Worm (Caenorhabditis elegans) whole organism, L4 larva: Measurements from ENCODE around the gene syx-16.
A peak's percentile ranks its signal among the peaks of the same experiment; 100 is the strongest.

ENCODE experiments used
- F26F4.8 ChIP-seq: fragments of 200-800 bp; sonication (Bioruptor generic); conservative IDR thresholded peaks from 2 replicates; pipeline ENCODE4 v1.3.6; 2022; ENCODE audit warnings: missing genetic modification characterization, missing compliant biosample characterization
- F37D6.2 ChIP-seq: sonication (generic microtip); optimal IDR thresholded peaks from 2 replicates; lab custom pipeline; 2016; ENCODE audit warnings: mild to moderate bottlenecking, missing genetic modification characterization, missing compliant biosample characterization
- F49E8.2 ChIP-seq: sonication (generic microtip); optimal IDR thresholded peaks from 2 replicates; lab custom pipeline; 2016; ENCODE audit warnings: missing compliant biosample characterization, mild to moderate bottlenecking, missing genetic modification characterization, borderline replicate concordance
- R02D3.7 ChIP-seq: fragments of 150-350 bp; sonication (generic microtip); optimal IDR thresholded peaks from 3 replicates; lab custom pipeline; 2014; ENCODE audit warnings: missing biosample characterization, missing genetic modification characterization
- T20F7.1 ChIP-seq: fragments of 200-800 bp; sonication (Bioruptor generic); optimal IDR thresholded peaks from 2 replicates; lab custom pipeline; 2018; ENCODE audit warnings: mild to moderate bottlenecking, missing genetic modification characterization, missing compliant biosample characterization
- T26A8.4 ChIP-seq: fragments of 200-800 bp; sonication (Bioruptor generic); IDR thresholded peaks from 2 replicates; pipeline ENCODE4 v1.3.6; 2022; ENCODE audit warnings: missing genetic modification characterization, missing compliant biosample characterization
- aly-2 ChIP-seq: sonication (generic microtip); optimal IDR thresholded peaks from 2 replicates; lab custom pipeline; 2018; ENCODE audit warnings: missing biosample characterization, missing genetic modification characterization
- ama-1 ChIP-seq: fragments of 150-350 bp; optimal IDR thresholded peaks from 2 replicates; lab custom pipeline; 2014; ENCODE audit warnings: inconsistent platforms, mixed read lengths
- ceh-28 ChIP-seq: fragments of 150-350 bp; optimal IDR thresholded peaks from 2 replicates; lab custom pipeline; 2014; ENCODE audit warnings: missing biosample characterization, missing genetic modification reagents, missing genetic modification characterization
- ceh-62 ChIP-seq: sonication (generic microtip); optimal IDR thresholded peaks from 2 replicates; lab custom pipeline; 2017; ENCODE audit warnings: missing biosample characterization, missing genetic modification characterization
- daf-12 ChIP-seq: fragments of 150-350 bp; optimal IDR thresholded peaks from 2 replicates; lab custom pipeline; 2014; ENCODE audit warnings: missing biosample characterization, missing genetic modification reagents, missing genetic modification characterization
- dmd-6 ChIP-seq: fragments of 200-800 bp; sonication (Bioruptor generic); IDR thresholded peaks from 2 replicates; pipeline ENCODE4 v1.3.6; 2022; ENCODE audit warnings: missing genetic modification reagents, missing genetic modification characterization, missing compliant biosample characterization
- dve-1 ChIP-seq: sonication (generic microtip); optimal IDR thresholded peaks from 2 replicates; lab custom pipeline; 2017; ENCODE audit warnings: antibody characterized with exemption, mild to moderate bottlenecking, missing genetic modification characterization, missing compliant biosample characterization; ENCODE audit not compliant: insufficient read depth
- egl-27 ChIP-seq: sonication (generic microtip); optimal IDR thresholded peaks from 3 replicates; lab custom pipeline; 2017; ENCODE audit warnings: missing biosample characterization, missing genetic modification reagents, missing genetic modification characterization
- egl-43 ChIP-seq: fragments of 200-800 bp; sonication (Bioruptor generic); IDR thresholded peaks from 2 replicates; pipeline ENCODE4 v1.3.6; 2022; ENCODE audit warnings: missing genetic modification reagents, missing genetic modification characterization, missing compliant biosample characterization
- fos-1 ChIP-seq: fragments of 150-350 bp; optimal IDR thresholded peaks from 2 replicates; lab custom pipeline; 2014; ENCODE audit warnings: missing biosample characterization, missing genetic modification characterization
- gei-8 ChIP-seq: fragments of 200-800 bp; sonication (Bioruptor generic); optimal IDR thresholded peaks from 2 replicates; lab custom pipeline; 2018; ENCODE audit warnings: mild to moderate bottlenecking, missing genetic modification characterization, missing compliant biosample characterization
- hlh-30 ChIP-seq: sonication (generic microtip); optimal IDR thresholded peaks from 2 replicates; lab custom pipeline; 2017; ENCODE audit warnings: antibody characterized with exemption, mild to moderate bottlenecking, missing genetic modification characterization, missing compliant biosample characterization; ENCODE audit not compliant: insufficient read depth
- jun-1 ChIP-seq: fragments of 150-350 bp; optimal IDR thresholded peaks from 2 replicates; lab custom pipeline; 2014; ENCODE audit warnings: missing biosample characterization, missing genetic modification reagents, missing genetic modification characterization
- lin-29 ChIP-seq: fragments of 200-800 bp; sonication (Bioruptor generic); IDR thresholded peaks from 2 replicates; pipeline ENCODE4 v1.3.6; 2022; ENCODE audit warnings: missing genetic modification reagents, missing genetic modification characterization, missing compliant biosample characterization
- lin-38 ChIP-seq: fragments of 200-800 bp; sonication (Bioruptor generic); IDR thresholded peaks from 2 replicates; pipeline ENCODE4 v1.3.6; 2022; ENCODE audit warnings: missing genetic modification reagents, missing genetic modification characterization, missing compliant biosample characterization
- lir-3 ChIP-seq: sonication (generic microtip); optimal IDR thresholded peaks from 2 replicates; lab custom pipeline; 2016; ENCODE audit warnings: mild to moderate bottlenecking, missing genetic modification characterization, missing compliant biosample characterization
- mdl-1 ChIP-seq, 2 experiments: fragments of 150-350 bp in 1 of 2; sonication (generic microtip) in 1 of 2; optimal IDR thresholded peaks; 2 replicates each; lab custom pipeline; 2014 to 2017; ENCODE audit warnings: missing biosample characterization in 2 of 2, missing genetic modification characterization in 2 of 2
- mes-2 ChIP-seq: sonication (generic microtip); optimal IDR thresholded peaks from 2 replicates; lab custom pipeline; 2016; ENCODE audit warnings: missing genotype, mild to moderate bottlenecking, missing genetic modification characterization, missing compliant biosample characterization; ENCODE audit not compliant: poor library complexity, severe bottlenecking
- mxl-3 ChIP-seq: fragments of 200-800 bp; sonication (Bioruptor generic); optimal IDR thresholded peaks from 2 replicates; lab custom pipeline; 2018; ENCODE audit warnings: mild to moderate bottlenecking, missing genetic modification characterization, missing compliant biosample characterization
- nhr-10 ChIP-seq: fragments of 150-350 bp; optimal IDR thresholded peaks from 2 replicates; lab custom pipeline; 2014; ENCODE audit warnings: missing biosample characterization, missing genetic modification characterization
- nhr-25 ChIP-seq: sonication (generic microtip); optimal IDR thresholded peaks from 2 replicates; lab custom pipeline; 2017; ENCODE audit warnings: missing genetic modification characterization, mild to moderate bottlenecking, missing compliant biosample characterization, antibody characterized with exemption, moderate library complexity, borderline replicate concordance; ENCODE audit not compliant: insufficient read depth
- nhr-6 ChIP-seq: fragments of 150-350 bp; optimal IDR thresholded peaks from 2 replicates; lab custom pipeline; 2014; ENCODE audit warnings: missing biosample characterization, missing genetic modification characterization
- nhr-77 ChIP-seq: fragments of 150-350 bp; optimal IDR thresholded peaks from 2 replicates; lab custom pipeline; 2014; ENCODE audit warnings: missing biosample characterization, missing genetic modification characterization
- snpc-1.2 ChIP-seq: fragments of 200-800 bp; sonication (Bioruptor generic); IDR thresholded peaks from 2 replicates; pipeline ENCODE4 v1.3.6; 2022; ENCODE audit warnings: missing genetic modification reagents, missing genetic modification characterization, missing compliant biosample characterization
- tag-97 ChIP-seq: fragments of 200-800 bp; sonication (Bioruptor generic); IDR thresholded peaks from 2 replicates; pipeline ENCODE4 v1.3.6; 2022; ENCODE audit warnings: missing genetic modification characterization, missing compliant biosample characterization
- unc-130 ChIP-seq: sonication (generic microtip); optimal IDR thresholded peaks from 2 replicates; lab custom pipeline; 2016; ENCODE audit warnings: missing genetic modification reagents, missing genetic modification characterization, missing compliant biosample characterization
- unc-39 ChIP-seq: sonication (generic microtip); optimal IDR thresholded peaks from 2 replicates; lab custom pipeline; 2017; ENCODE audit warnings: missing biosample characterization, missing genetic modification characterization
- unc-62 ChIP-seq, 3 experiments: fragments of 150-350 bp in 1 of 3; sonication (generic microtip); optimal IDR thresholded peaks in 2 of 3; peaks in 1 of 3; 1 replicate in 1 of 3; 2 replicates in 2 of 3; lab custom pipeline; 2014 to 2017; ENCODE audit warnings: missing biosample characterization in 3 of 3, missing genetic modification characterization in 3 of 3, missing genetic modification reagents in 3 of 3, missing genotype in 1 of 3
- zfp-3 ChIP-seq: fragments of 200-800 bp; sonication (Bioruptor generic); conservative IDR thresholded peaks from 2 replicates; pipeline ENCODE4 v1.3.6; 2022; ENCODE audit warnings: missing genetic modification reagents, missing genetic modification characterization, missing compliant biosample characterization
- ztf-11 ChIP-seq: fragments of 150-350 bp; optimal IDR thresholded peaks from 2 replicates; lab custom pipeline; 2014; ENCODE audit warnings: missing biosample characterization, missing genetic modification characterization

The syx-16 gene

DNA sequence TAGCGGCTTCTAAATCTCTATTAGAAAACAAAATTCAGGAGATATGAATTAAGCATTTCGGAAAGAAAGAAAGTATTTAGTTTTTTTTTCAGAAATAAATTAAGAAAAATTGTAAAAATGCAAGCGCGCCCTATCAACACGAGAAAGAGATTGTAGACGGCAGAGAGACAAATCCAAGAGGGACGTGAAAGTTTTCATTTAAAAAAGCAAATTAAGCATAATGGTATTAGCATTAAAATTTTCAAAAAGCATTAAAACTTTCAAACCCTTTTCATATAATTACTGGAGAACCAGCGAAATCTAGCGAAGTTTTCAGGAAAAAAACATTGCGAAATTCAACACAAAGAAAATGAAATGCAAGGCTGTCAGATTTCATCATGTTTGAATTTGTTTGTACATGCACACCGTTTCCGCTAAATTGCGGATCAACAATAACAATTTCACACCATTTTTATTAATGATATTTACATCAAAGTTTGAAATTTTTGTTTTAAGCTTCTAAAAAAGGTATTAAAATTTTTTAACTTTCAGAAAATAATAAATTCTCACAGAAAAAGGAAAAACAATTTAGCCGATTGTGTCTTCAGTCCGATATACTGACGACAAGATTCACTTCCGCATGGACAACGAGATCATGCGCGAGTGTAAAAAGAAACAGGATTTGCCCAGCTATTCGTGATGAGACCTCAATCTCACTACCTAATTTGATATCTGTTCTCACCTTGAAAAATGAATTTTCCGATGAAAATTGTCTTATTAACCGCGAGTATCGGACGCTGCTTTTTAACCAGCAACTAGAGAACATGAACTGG, 45.9 kb downstream of the syx-16 start, which contains the start of gene gars-1 (continued):
- no peak for TF ChIP-seq lir-3 (tag; lab: Kevin White, UChicago)
- TF ChIP-seq F49E8.2 (tag; lab: Kevin White, UChicago) = no peak
- TF ChIP-seq jun-1 (tag; lab: Kevin White, UChicago) = no peak
- TF ChIP-seq T26A8.4 = no peak
- TF ChIP-seq lin-29 (GFP tag; lab: Robert Waterston, UW) = no peak
- peak; percentile 9 for TF ChIP-seq nhr-77 (tag; lab: Kevin White, UChicago)
- no peak for TF ChIP-seq ama-1 (lab: Kevin White, UChicago)
- no peak for TF ChIP-seq T20F7.1
- TF ChIP-seq lin-38 (GFP tag; lab: Robert Waterston, UW) = 0 out of 2 replicates have a peak, but pooled peaks have one; percentile 12
- TF ChIP-seq daf-12 (tag; lab: Kevin White, UChicago) = no peak
- no peak for TF ChIP-seq aly-2 (tag; lab: Kevin White, UChicago)
- TF ChIP-seq unc-130 (GFP tag; lab: Kevin White, UChicago) = no peak
- TF ChIP-seq nhr-25 = no peak
- TF ChIP-seq snpc-1.2 = no peak
- no peak for TF ChIP-seq fos-1 (tag; lab: Kevin White, UChicago)
- TF ChIP-seq tag-97 (GFP tag; lab: Robert Waterston, UW) = no peak
- peak; percentile 8 for TF ChIP-seq mes-2 (tag; lab: Kevin White, UChicago)
- no peak for TF ChIP-seq dmd-6 (GFP tag; lab: Robert Waterston, UW)
- no peak for TF ChIP-seq ztf-11 (tag; lab: Kevin White, UChicago)
- TF ChIP-seq R02D3.7 (tag; lab: Kevin White, UChicago) = no peak
- TF ChIP-seq ceh-28 (tag; lab: Kevin White, UChicago) = no peak
- no peak for TF ChIP-seq dve-1 (tag; lab: Kevin White, UChicago)
- no peak for TF ChIP-seq unc-39 (tag; lab: Kevin White, UChicago)
- no peak for TF ChIP-seq egl-27 (tag; lab: Kevin White, UChicago)
- TF ChIP-seq gei-8 (GFP tag; lab: Kevin White, UChicago) = no peak
- no peak for TF ChIP-seq ceh-62 (tag; lab: Kevin White, UChicago)
- no peak for TF ChIP-seq F37D6.2 (tag; lab: Kevin White, UChicago)
- TF ChIP-seq mxl-3 = no peak

DNA sequence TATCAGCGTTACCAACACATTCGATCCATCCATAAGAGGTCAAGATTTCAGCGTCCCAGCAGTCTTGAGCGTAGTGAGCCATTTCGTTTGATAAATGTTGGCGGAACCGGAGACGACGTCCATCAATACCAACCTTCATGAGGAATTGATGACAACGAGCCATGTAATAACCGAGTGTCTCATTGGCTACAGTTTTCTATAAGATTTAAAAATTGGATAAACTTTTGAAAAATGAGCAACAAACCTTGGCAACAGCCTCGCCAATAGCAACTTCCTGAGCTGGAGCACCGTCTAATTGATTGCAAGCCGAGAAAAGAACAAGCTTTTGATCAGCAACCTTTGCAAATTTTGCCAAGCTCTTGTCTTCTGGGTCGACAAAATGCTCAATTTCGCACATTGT, 48.1 kb downstream of the syx-16 start:
- TF ChIP-seq F26F4.8 (GFP tag; lab: Robert Waterston, UW) = 0 out of 2 replicates have a peak, but pooled peaks have one; percentile 12
- no peak for TF ChIP-seq nhr-10
- TF ChIP-seq zfp-3 (GFP tag; lab: Robert Waterston, UW) = no peak
- TF ChIP-seq T26A8.4 = no peak
- no peak for TF ChIP-seq snpc-1.2
- TF ChIP-seq hlh-30 (tag; lab: Kevin White, UChicago) = no peak
- no peak for TF ChIP-seq ceh-28 (tag; lab: Kevin White, UChicago)
- no peak for TF ChIP-seq R02D3.7 (tag; lab: Kevin White, UChicago)
- TF ChIP-seq mdl-1 (tag; optimal IDR thresholded peaks at IDR 0.05; lab: Kevin White, UChicago) = no peak
- no peak for TF ChIP-seq mes-2 (tag; lab: Kevin White, UChicago)
- no peak for TF ChIP-seq egl-43 (GFP tag; lab: Robert Waterston, UW)
- peak in 1 of 2 experiments; percentile 91 for TF ChIP-seq unc-62 (GFP tag; optimal IDR thresholded peaks at IDR 0.05 in 1 of 2; lab: Kevin White, UChicago)
- TF ChIP-seq unc-62 (tag; optimal IDR thresholded peaks at IDR 0.05; lab: Kevin White, UChicago) = no peak
- TF ChIP-seq nhr-6 = no peak
